Worm (Caenorhabditis elegans) whole organism, midembryonic: ENCODE measurements around the gene T27E9.6.
A peak's percentile ranks its signal among the peaks of the same experiment; 100 is the strongest.

Experiments used
- T22C8.4 ChIP-seq: fragments of 200-800 bp; sonication (Bioruptor generic); IDR thresholded peaks from 2 replicates; pipeline ENCODE4 v1.3.6; 2022; ENCODE audit warnings: missing genetic modification characterization, missing compliant biosample characterization
- cog-1 ChIP-seq: sonication (generic microtip); optimal IDR thresholded peaks from 2 replicates; lab custom pipeline; 2016; ENCODE audit warnings: missing genetic modification characterization, missing compliant biosample characterization
- flt-1 ChIP-seq: fragments of 200-800 bp; sonication (Bioruptor generic); IDR thresholded peaks from 2 replicates; pipeline ENCODE4 v1.3.6; 2022; ENCODE audit warnings: missing genetic modification characterization, missing compliant biosample characterization
- klf-2 ChIP-seq: fragments of 200-800 bp; sonication (Bioruptor generic); conservative IDR thresholded peaks from 2 replicates; pipeline ENCODE4 v1.3.6; 2022; ENCODE audit warnings: missing genetic modification reagents, missing genetic modification characterization, missing compliant biosample characterization
- med-1 ChIP-seq: sonication (generic microtip); optimal IDR thresholded peaks from 2 replicates; lab custom pipeline; 2017; ENCODE audit warnings: missing genetic modification characterization, mild to moderate bottlenecking, missing compliant biosample characterization, antibody characterized with exemption, missing genetic modification reagents; ENCODE audit not compliant: insufficient read depth
- ref-1 ChIP-seq: fragments of 200-800 bp; sonication (Bioruptor generic); conservative IDR thresholded peaks from 2 replicates; pipeline ENCODE4 v1.3.6; 2022; ENCODE audit warnings: missing genetic modification reagents, missing genetic modification characterization, missing compliant biosample characterization
- tab-1 ChIP-seq: fragments of 200-800 bp; sonication (Bioruptor generic); IDR thresholded peaks from 2 replicates; pipeline ENCODE4 v1.3.6; 2022; ENCODE audit warnings: missing genetic modification characterization, missing compliant biosample characterization
- ztf-29 ChIP-seq: fragments of 200-800 bp; sonication (Bioruptor generic); IDR thresholded peaks from 2 replicates; pipeline ENCODE4 v1.3.6; 2022; ENCODE audit warnings: missing genetic modification reagents, missing genetic modification characterization, missing compliant biosample characterization

DNA sequence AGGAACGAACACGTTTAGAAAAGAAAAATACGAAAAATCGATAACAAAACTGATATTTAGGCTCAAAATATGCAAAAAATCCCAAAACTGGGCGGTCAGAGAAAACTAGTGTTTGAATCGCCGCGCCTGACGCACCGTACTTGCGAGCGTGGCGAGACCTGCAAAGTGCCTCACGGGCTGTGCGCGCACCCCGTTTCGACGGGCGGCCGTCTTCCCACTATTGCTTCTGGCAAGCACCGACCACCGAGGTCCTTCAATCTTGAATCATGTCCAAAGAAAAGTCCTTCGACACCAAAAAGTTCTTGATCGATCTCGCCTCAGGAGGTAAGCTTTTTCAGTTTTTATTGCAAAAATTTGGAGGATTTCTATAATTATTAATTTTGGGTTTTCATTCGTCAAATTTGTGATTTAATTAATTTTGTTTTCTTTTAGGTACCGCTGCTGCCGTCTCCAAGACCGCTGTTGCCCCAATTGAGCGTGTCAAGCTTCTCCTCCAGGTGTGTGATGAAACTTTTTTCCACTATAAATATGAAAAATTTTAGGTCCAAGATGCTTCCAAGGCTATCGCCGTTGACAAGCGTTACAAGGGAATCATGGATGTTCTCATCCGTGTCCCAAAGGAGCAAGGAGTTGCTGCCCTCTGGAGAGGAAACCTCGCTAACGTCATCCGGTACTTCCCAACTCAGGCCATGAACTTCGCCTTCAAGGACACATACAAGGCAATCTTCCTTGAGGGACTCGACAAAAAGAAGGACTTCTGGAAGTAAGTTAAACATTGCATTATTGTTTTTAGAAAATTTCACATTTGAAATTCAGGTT lies 13.4 kb downstream of the T27E9.6 start, which contains the start of gene ant-1.1:
- TF ChIP-seq flt-1 (peak; percentile 85), med-1 (GFP tag; lab: Kevin White, UChicago) (no peak), tab-1 (GFP tag; lab: Robert Waterston, UW) (no peak), ztf-29 (GFP tag; lab: Robert Waterston, UW) (0 out of 2 replicates have a peak, but pooled peaks have one; percentile 28), T22C8.4 (GFP tag; lab: Robert Waterston, UW) (peak; percentile 39), cog-1 (no peak), ref-1 (GFP tag; lab: Robert Waterston, UW) (no peak), klf-2 (GFP tag; lab: Robert Waterston, UW) (peak; percentile 58; the same call in 1 of the 2 replicates)
